Fruit fly (Drosophila melanogaster) whole organism, embryonic: ENCODE results near the gene CG32554.

ENCODE experiments used
- Adf1 ChIP-seq: fragments of 200-800 bp; sonication (Bioruptor generic); IDR thresholded peaks from 2 replicates; pipeline ENCODE4 v1.3.6; 2022; ENCODE audit warnings: missing biosample characterization, missing genetic modification characterization
- Blimp-1 ChIP-seq: fragments of 200-800 bp; sonication (Bioruptor generic); optimal IDR thresholded peaks from 3 replicates; lab custom pipeline; 2018; ENCODE audit warnings: missing biosample characterization, missing genetic modification characterization, mild to moderate bottlenecking, moderate library complexity, missing genetic modification reagents
- CG10543 ChIP-seq: fragments of 200-800 bp; sonication (Bioruptor generic); optimal IDR thresholded peaks from 3 replicates; lab custom pipeline; 2017; ENCODE audit warnings: missing biosample characterization, mild to moderate bottlenecking, missing genetic modification characterization, moderate library complexity
- CG12769 ChIP-seq: fragments of 200-800 bp; sonication (Bioruptor generic); optimal IDR thresholded peaks from 2 replicates; lab custom pipeline; 2019; ENCODE audit warnings: missing biosample characterization, mild to moderate bottlenecking, missing genetic modification characterization, moderate library complexity
- CG13287 ChIP-seq: fragments of 200-800 bp; sonication (Bioruptor generic); IDR thresholded peaks from 2 replicates; pipeline ENCODE4 v1.3.6; 2022; ENCODE audit warnings: missing biosample characterization, missing genetic modification characterization; ENCODE audit not compliant: partially characterized antibody
- CG1832 ChIP-seq: fragments of 200-800 bp; sonication (Bioruptor generic); optimal IDR thresholded peaks from 2 replicates; lab custom pipeline; 2017; ENCODE audit warnings: missing biosample characterization, mild to moderate bottlenecking, missing genetic modification characterization, inconsistent platforms
- CG2202 ChIP-seq: fragments of 200-800 bp; sonication (Bioruptor generic); optimal IDR thresholded peaks from 2 replicates; lab custom pipeline; 2018; ENCODE audit warnings: missing biosample characterization, mild to moderate bottlenecking, missing genetic modification characterization
- CG32532 ChIP-seq: fragments of 200-800 bp; sonication (Bioruptor generic); IDR thresholded peaks from 2 replicates; pipeline ENCODE4 v1.3.6; 2022; ENCODE audit warnings: missing biosample characterization, missing genetic modification characterization
- CG32767 ChIP-seq: fragments of 200-800 bp; sonication (Bioruptor generic); IDR thresholded peaks from 2 replicates; pipeline ENCODE4 v1.3.6; 2022; ENCODE audit warnings: missing biosample characterization, missing genetic modification characterization
- CG33213 ChIP-seq: fragments of 200-800 bp; sonication (Bioruptor generic); optimal IDR thresholded peaks from 3 replicates; lab custom pipeline; 2016; ENCODE audit warnings: missing biosample characterization, missing genetic modification characterization
- CG34224 ChIP-seq: fragments of 200-800 bp; sonication (Bioruptor generic); IDR thresholded peaks from 3 replicates; pipeline ENCODE4 v1.3.6; 2022; ENCODE audit warnings: missing biosample characterization, missing genetic modification characterization; ENCODE audit not compliant: partially characterized antibody
- CG6175 ChIP-seq: fragments of 200-800 bp; sonication (Bioruptor generic); IDR thresholded peaks from 3 replicates; pipeline ENCODE4 v1.3.6; 2022; ENCODE audit warnings: missing biosample characterization, missing genetic modification characterization
- CG6813 ChIP-seq: fragments of 200-800 bp; sonication (Bioruptor generic); optimal IDR thresholded peaks from 2 replicates; lab custom pipeline; 2017; ENCODE audit warnings: missing biosample characterization, missing genetic modification characterization, mild to moderate bottlenecking, moderate library complexity, missing genetic modification reagents
- CG8290 ChIP-seq, 3 experiments: fragments of 200-800 bp; sonication (Bioruptor generic); optimal IDR thresholded peaks; 2 replicates each; lab custom pipeline; 2016 to 2019; ENCODE audit warnings: missing biosample characterization in 3 of 3, missing genetic modification characterization in 3 of 3, mild to moderate bottlenecking in 2 of 3, moderate library complexity in 1 of 3
- CG8478 ChIP-seq: fragments of >200 bp; optimal IDR thresholded peaks from 2 replicates; lab custom pipeline; 2018
- CG9727 ChIP-seq: fragments of 200-800 bp; sonication (Bioruptor generic); optimal IDR thresholded peaks from 3 replicates; lab custom pipeline; 2017; ENCODE audit warnings: missing biosample characterization, mild to moderate bottlenecking, missing genetic modification characterization
- CHES-1-like ChIP-seq: fragments of 200-800 bp; sonication (Bioruptor generic); optimal IDR thresholded peaks from 2 replicates; lab custom pipeline; 2016; ENCODE audit warnings: missing biosample characterization, missing genetic modification characterization
- D ChIP-seq, 2 experiments: fragments of 200-800 bp in 1 of 2; fragments of >200 bp in 1 of 2; sonication (Bioruptor generic) in 1 of 2; optimal IDR thresholded peaks; 2 replicates in 1 of 2; 3 replicates in 1 of 2; lab custom pipeline; 2017; ENCODE audit warnings: mild to moderate bottlenecking in 1 of 2, missing biosample characterization in 1 of 2, missing genetic modification characterization in 1 of 2, missing genetic modification reagents in 1 of 2
- Dll ChIP-seq: fragments of 200-800 bp; sonication (Bioruptor generic); IDR thresholded peaks from 4 replicates; pipeline ENCODE4 v1.3.6; 2022; ENCODE audit warnings: missing biosample characterization, missing genetic modification characterization; ENCODE audit not compliant: partially characterized antibody
- Doc3 ChIP-seq: fragments of 200-800 bp; sonication (Bioruptor generic); IDR thresholded peaks from 3 replicates; pipeline ENCODE4 v1.3.6; 2022; ENCODE audit warnings: missing biosample characterization, missing genetic modification characterization; ENCODE audit not compliant: partially characterized antibody
- Dref ChIP-seq: fragments of 200-800 bp; sonication (Bioruptor generic); IDR thresholded peaks from 2 replicates; pipeline ENCODE4 v1.3.6; 2022; ENCODE audit warnings: missing biosample characterization, missing genetic modification characterization
- Drgx ChIP-seq: fragments of 200-800 bp; sonication (Bioruptor generic); IDR thresholded peaks from 2 replicates; pipeline ENCODE4 v1.3.6; 2022; ENCODE audit warnings: missing biosample characterization, missing genetic modification characterization
- E2f2 ChIP-seq: fragments of 200-800 bp; sonication (Bioruptor generic); IDR thresholded peaks from 2 replicates; pipeline ENCODE4 v1.3.6; 2022; ENCODE audit warnings: missing biosample characterization, missing genetic modification characterization
- Hr78 ChIP-seq, 2 experiments: fragments of 200-800 bp in 1 of 2; fragments of >200 bp in 1 of 2; sonication (Bioruptor generic) in 1 of 2; optimal IDR thresholded peaks; 2 replicates each; lab custom pipeline; 2017 to 2019; ENCODE audit warnings: missing biosample characterization in 2 of 2, missing genetic modification characterization in 2 of 2, mild to moderate bottlenecking in 1 of 2, moderate library complexity in 1 of 2
- Mrtf ChIP-seq: fragments of 200-800 bp; sonication (Bioruptor generic); IDR thresholded peaks from 3 replicates; pipeline ENCODE4 v1.3.6; 2022; ENCODE audit warnings: missing biosample characterization, missing genetic modification characterization
- Side ChIP-seq: fragments of 200-800 bp; sonication (Bioruptor generic); optimal IDR thresholded peaks from 2 replicates; lab custom pipeline; 2016; ENCODE audit warnings: missing biosample characterization, missing genetic modification characterization
- Trl ChIP-seq, 3 experiments: fragments of >200 bp in 2 of 3; fragments of 200-800 bp in 1 of 3; sonication (Bioruptor generic) in 1 of 3; optimal IDR thresholded peaks; 2 replicates in 1 of 3; 3 replicates in 2 of 3; lab custom pipeline; 2016 to 2017; ENCODE audit warnings: missing biosample characterization in 1 of 3, missing genetic modification characterization in 1 of 3
- Xbp1 ChIP-seq: fragments of 200-800 bp; sonication (Bioruptor generic); optimal IDR thresholded peaks from 3 replicates; lab custom pipeline; 2016; ENCODE audit warnings: missing biosample characterization, mild to moderate bottlenecking, missing genetic modification characterization
- Xrp1 ChIP-seq: fragments of 200-800 bp; sonication (Bioruptor generic); IDR thresholded peaks from 2 replicates; pipeline ENCODE4 v1.3.6; 2022; ENCODE audit warnings: missing biosample characterization, missing genetic modification characterization
- bigmax ChIP-seq: fragments of 200-800 bp; sonication (Bioruptor generic); optimal IDR thresholded peaks from 2 replicates; lab custom pipeline; 2018; ENCODE audit warnings: missing biosample characterization, mild to moderate bottlenecking, missing genetic modification characterization
- cad ChIP-seq: fragments of >200 bp; optimal IDR thresholded peaks from 2 replicates; lab custom pipeline; 2017; ENCODE audit warnings: missing biosample characterization, missing genetic modification characterization
- cg ChIP-seq: fragments of 200-800 bp; sonication (Bioruptor generic); optimal IDR thresholded peaks from 3 replicates; lab custom pipeline; 2019; ENCODE audit warnings: missing biosample characterization, mild to moderate bottlenecking, missing genetic modification characterization, moderate library complexity
- corto ChIP-seq: fragments of 200-800 bp; sonication (Bioruptor generic); optimal IDR thresholded peaks from 2 replicates; lab custom pipeline; 2016; ENCODE audit warnings: missing biosample characterization, mild to moderate bottlenecking, missing genetic modification characterization, moderate library complexity
- crp ChIP-seq, 2 experiments: fragments of 200-800 bp; sonication (Bioruptor generic); optimal IDR thresholded peaks; 2 replicates in 1 of 2; 3 replicates in 1 of 2; lab custom pipeline; 2017; ENCODE audit warnings: missing biosample characterization in 2 of 2, missing genetic modification characterization in 2 of 2, mild to moderate bottlenecking in 1 of 2, moderate library complexity in 1 of 2
- cwo ChIP-seq: fragments of 200-800 bp; sonication (Bioruptor generic); optimal IDR thresholded peaks from 3 replicates; lab custom pipeline; 2017; ENCODE audit warnings: missing biosample characterization, missing genetic modification characterization, mild to moderate bottlenecking, moderate library complexity, missing genetic modification reagents
- ewg ChIP-seq: fragments of 200-800 bp; sonication (Bioruptor generic); optimal IDR thresholded peaks from 3 replicates; lab custom pipeline; 2017; ENCODE audit warnings: mild to moderate bottlenecking, missing biosample characterization, missing genetic modification reagents, missing genetic modification characterization
- insv ChIP-seq, 2 experiments: fragments of 200-800 bp; sonication (Bioruptor generic); optimal IDR thresholded peaks; 3 replicates each; lab custom pipeline; 2016 to 2018; ENCODE audit warnings: missing biosample characterization in 2 of 2, missing genetic modification characterization in 2 of 2
- kni ChIP-seq: fragments of 200-800 bp; sonication (Bioruptor generic); optimal IDR thresholded peaks from 3 replicates; lab custom pipeline; 2017; ENCODE audit warnings: mild to moderate bottlenecking, missing biosample characterization, missing genetic modification reagents, missing genetic modification characterization
- lbe ChIP-seq: fragments of 200-800 bp; sonication (Bioruptor generic); optimal IDR thresholded peaks from 2 replicates; lab custom pipeline; 2016; ENCODE audit warnings: missing biosample characterization, mild to moderate bottlenecking, missing genetic modification characterization
- salm ChIP-seq: fragments of 200-800 bp; sonication (Bioruptor generic); optimal IDR thresholded peaks from 2 replicates; lab custom pipeline; 2018; ENCODE audit warnings: missing biosample characterization, mild to moderate bottlenecking, missing genetic modification characterization
- slou ChIP-seq: fragments of 200-800 bp; sonication (Bioruptor generic); optimal IDR thresholded peaks from 3 replicates; lab custom pipeline; 2016; ENCODE audit warnings: missing biosample characterization, missing genetic modification characterization
- sna ChIP-seq: fragments of 200-800 bp; sonication (Bioruptor generic); IDR thresholded peaks from 2 replicates; pipeline ENCODE4 v1.3.6; 2022; ENCODE audit warnings: missing biosample characterization, missing genetic modification characterization; ENCODE audit not compliant: partially characterized antibody
- sr ChIP-seq: fragments of 200-800 bp; sonication (Bioruptor generic); IDR thresholded peaks from 3 replicates; pipeline ENCODE4 v1.3.6; 2022; ENCODE audit warnings: missing biosample characterization, missing genetic modification characterization
- stwl ChIP-seq: fragments of 200-800 bp; sonication (Bioruptor generic); optimal IDR thresholded peaks from 3 replicates; lab custom pipeline; 2018; ENCODE audit warnings: missing biosample characterization, mild to moderate bottlenecking, missing genetic modification characterization, moderate library complexity
- tgo ChIP-seq: fragments of 200-800 bp; sonication (Bioruptor generic); IDR thresholded peaks from 3 replicates; pipeline ENCODE4 v1.3.6; 2022; ENCODE audit warnings: missing biosample characterization, missing genetic modification characterization
- tx ChIP-seq: fragments of 200-800 bp; sonication (Bioruptor generic); optimal IDR thresholded peaks from 2 replicates; lab custom pipeline; 2016; ENCODE audit warnings: missing biosample characterization, missing genetic modification characterization
- unc-4 ChIP-seq: fragments of 200-800 bp; sonication (Bioruptor generic); IDR thresholded peaks from 2 replicates; pipeline ENCODE4 v1.3.6; 2022; ENCODE audit warnings: missing biosample characterization, missing genetic modification characterization; ENCODE audit not compliant: partially characterized antibody
- yki ChIP-seq: fragments of >200 bp; optimal IDR thresholded peaks from 3 replicates; lab custom pipeline; 2018

The CG32554 gene

dm6 chrX:17878632-17879033 lies 26.1 kb upstream of the CG32554 start (continued):
- no peak for TF ChIP-seq salm (tag; lab: Kevin White, UChicago)
- TF ChIP-seq CG12769 = peak; percentile 16
- peak; percentile 42 for TF ChIP-seq CHES-1-like (GFP tag; lab: Kevin White, UChicago)
- TF ChIP-seq Adf1 (GFP tag; lab: Robert Waterston, UW) = peak; percentile 69
- TF ChIP-seq CG2202 = no peak
- peak; percentile 86 to 91 for TF ChIP-seq Trl (optimal IDR thresholded peaks at IDR 0.05; lab: Kevin White, UChicago)
- no peak for TF ChIP-seq Trl (GFP tag; optimal IDR thresholded peaks at IDR 0.05; lab: Kevin White, UChicago)
- peak; percentile 67 for TF ChIP-seq yki
- TF ChIP-seq D (optimal IDR thresholded peaks at IDR 0.05; lab: Kevin White, UChicago) = no peak
- no peak for TF ChIP-seq D (GFP tag; optimal IDR thresholded peaks at IDR 0.05; lab: Kevin White, UChicago)
- TF ChIP-seq CG8478 (lab: Kevin White, UChicago) = peak; percentile 46
- TF ChIP-seq CG33213 (GFP tag; lab: Kevin White, UChicago) = no peak
- peak; percentile 91 for TF ChIP-seq cg (GFP tag; lab: Kevin White, UChicago)
- TF ChIP-seq E2f2 (GFP tag; lab: Robert Waterston, UW) = peak; percentile 25; the same call in 1 of the 2 replicates
- peak; percentile 45; the same call in 1 of the 2 replicates for TF ChIP-seq CG32767
- peak; percentile 99 for TF ChIP-seq CG6175
- TF ChIP-seq cad (GFP tag; lab: Kevin White, UChicago) = no peak
- no peak for TF ChIP-seq CG6813 (GFP tag; lab: Kevin White, UChicago)
- peak; percentile 10 for TF ChIP-seq bigmax (GFP tag; lab: Kevin White, UChicago)
- peak; percentile 33 for TF ChIP-seq lbe (GFP tag; lab: Kevin White, UChicago)
- TF ChIP-seq ewg (GFP tag; lab: Kevin White, UChicago) = peak; percentile 50
- TF ChIP-seq Dll = peak; percentile 10; the same call in 1 of the 4 replicates
- TF ChIP-seq CG13287 = peak; percentile 35; the same call in 1 of the 2 replicates
- peak; percentile 42 for TF ChIP-seq Dref (GFP tag; lab: Robert Waterston, UW)
- peak; percentile 27 for TF ChIP-seq stwl
- no peak for TF ChIP-seq Mrtf (GFP tag; lab: Robert Waterston, UW)
- TF ChIP-seq sna (GFP tag; lab: Robert Waterston, UW) = 0 out of 2 replicates have a peak, but pooled peaks have one; percentile 33
- TF ChIP-seq Hr78 (GFP tag; optimal IDR thresholded peaks at IDR 0.05; lab: Kevin White, UChicago) = peak in 1 of 2 experiments; percentile 85
- peak; percentile 65 for TF ChIP-seq Drgx (GFP tag; lab: Robert Waterston, UW)
- TF ChIP-seq insv (GFP tag; optimal IDR thresholded peaks at IDR 0.05; lab: Kevin White, UChicago) = no peak
- peak; percentile 79 for TF ChIP-seq sr (GFP tag; lab: Robert Waterston, UW)
- TF ChIP-seq CG34224 (GFP tag; lab: Robert Waterston, UW) = 0 out of 3 replicates have a peak, but pooled peaks have one; percentile 14
- TF ChIP-seq unc-4 = peak; percentile 36; the same call in 1 of the 2 replicates
- TF ChIP-seq Xrp1 (GFP tag; lab: Robert Waterston, UW) = no peak
- peak; percentile 34 for TF ChIP-seq CG1832 (GFP tag; lab: Kevin White, UChicago)
- TF ChIP-seq CG9727 (GFP tag; lab: Kevin White, UChicago) = peak; percentile 25
- no peak for TF ChIP-seq slou (GFP tag; lab: Kevin White, UChicago)
- TF ChIP-seq CG10543 (GFP tag; lab: Kevin White, UChicago) = peak; percentile 21
- peak; percentile 2 for TF ChIP-seq kni (GFP tag; lab: Kevin White, UChicago)
- no peak for TF ChIP-seq tx
- peak in 1 of 2 experiments; percentile 66 for TF ChIP-seq crp (GFP tag; optimal IDR thresholded peaks at IDR 0.05; lab: Kevin White, UChicago)
- TF ChIP-seq CG8290 (GFP tag; optimal IDR thresholded peaks at IDR 0.05; lab: Kevin White, UChicago) = no peak
- no peak for TF ChIP-seq CG8290 (tag; optimal IDR thresholded peaks at IDR 0.05; lab: Kevin White, UChicago)
- no peak for TF ChIP-seq Xbp1 (GFP tag; lab: Kevin White, UChicago)
- peak; percentile 8 for TF ChIP-seq Blimp-1 (GFP tag; lab: Kevin White, UChicago)
- no peak for TF ChIP-seq Side (GFP tag; lab: Kevin White, UChicago)
- TF ChIP-seq tgo (GFP tag; lab: Robert Waterston, UW) = no peak
- peak; percentile 59 for TF ChIP-seq corto
- peak; percentile 41; the same call in 1 of the 2 replicates for TF ChIP-seq CG32532
- TF ChIP-seq Doc3 (GFP tag; lab: Robert Waterston, UW) = no peak
- peak; percentile 86 for TF ChIP-seq cwo (GFP tag; lab: Kevin White, UChicago)
